Fruit fly (Drosophila melanogaster) whole organism, embryonic: ENCODE data around the gene CG9928.
A peak's percentile ranks its signal among the peaks of the same experiment; 100 is the strongest.

Source experiments
- BtbVII ChIP-seq: fragments of 200-800 bp; sonication (Bioruptor generic); optimal IDR thresholded peaks from 3 replicates; lab custom pipeline; 2017; ENCODE audit warnings: missing biosample characterization, mild to moderate bottlenecking, missing genetic modification characterization
- CG10462 ChIP-seq: fragments of 200-800 bp; sonication (Bioruptor generic); optimal IDR thresholded peaks from 2 replicates; lab custom pipeline; 2016; ENCODE audit warnings: missing biosample characterization, missing genetic modification characterization
- CG10565 ChIP-seq: fragments of 200-800 bp; sonication (Bioruptor generic); optimal IDR thresholded peaks from 3 replicates; lab custom pipeline; 2016; ENCODE audit warnings: missing biosample characterization, mild to moderate bottlenecking, missing genetic modification characterization
- CG11247 ChIP-seq: fragments of 200-800 bp; sonication (Bioruptor generic); IDR thresholded peaks from 2 replicates; pipeline ENCODE4 v1.3.6; 2022; ENCODE audit warnings: missing biosample characterization, missing genetic modification characterization
- CG11504 ChIP-seq: fragments of 200-800 bp; sonication (Bioruptor generic); optimal IDR thresholded peaks from 3 replicates; lab custom pipeline; 2019; ENCODE audit warnings: missing biosample characterization, mild to moderate bottlenecking, missing genetic modification characterization, moderate library complexity
- CG12744 ChIP-seq: fragments of 200-800 bp; sonication (Bioruptor generic); optimal IDR thresholded peaks from 2 replicates; lab custom pipeline; 2016; ENCODE audit warnings: missing biosample characterization, missing genetic modification characterization
- CG13424 ChIP-seq: fragments of 200-800 bp; sonication (Bioruptor generic); optimal IDR thresholded peaks from 2 replicates; lab custom pipeline; 2019; ENCODE audit warnings: missing biosample characterization, mild to moderate bottlenecking, missing genetic modification characterization, moderate library complexity
- CG13624 ChIP-seq: fragments of 200-800 bp; sonication (Bioruptor generic); optimal IDR thresholded peaks from 2 replicates; lab custom pipeline; 2016; ENCODE audit warnings: missing biosample characterization, missing genetic modification characterization
- CG1603 ChIP-seq: fragments of 200-800 bp; sonication (Bioruptor generic); optimal IDR thresholded peaks from 2 replicates; lab custom pipeline; 2019; ENCODE audit warnings: missing biosample characterization, mild to moderate bottlenecking, missing genetic modification characterization, moderate library complexity
- CG17361 ChIP-seq: fragments of 200-800 bp; sonication (Bioruptor generic); IDR thresholded peaks from 3 replicates; pipeline ENCODE4 v1.3.6; 2022; ENCODE audit warnings: missing biosample characterization, missing genetic modification characterization
- CG17568 ChIP-seq: fragments of 200-800 bp; sonication (Bioruptor generic); optimal IDR thresholded peaks from 2 replicates; lab custom pipeline; 2018; ENCODE audit warnings: missing biosample characterization, mild to moderate bottlenecking, missing genetic modification characterization, moderate library complexity
- CG18619 ChIP-seq: fragments of 200-800 bp; sonication (Bioruptor generic); optimal IDR thresholded peaks from 3 replicates; lab custom pipeline; 2017; ENCODE audit warnings: missing biosample characterization, mild to moderate bottlenecking, missing genetic modification characterization
- CG2678 ChIP-seq: fragments of 200-800 bp; sonication (Bioruptor generic); optimal IDR thresholded peaks from 3 replicates; lab custom pipeline; 2019; ENCODE audit warnings: missing biosample characterization, mild to moderate bottlenecking, missing genetic modification characterization, moderate library complexity
- CG2712 ChIP-seq: fragments of 200-800 bp; optimal IDR thresholded peaks from 3 replicates; lab custom pipeline; 2019; ENCODE audit warnings: missing biosample characterization, mild to moderate bottlenecking, missing genetic modification characterization, moderate library complexity
- CG31441 ChIP-seq: fragments of 200-800 bp; sonication (Bioruptor generic); IDR thresholded peaks from 2 replicates; pipeline ENCODE4 v1.3.6; 2022; ENCODE audit warnings: missing biosample characterization, missing genetic modification characterization
- CG33213 ChIP-seq: fragments of 200-800 bp; sonication (Bioruptor generic); optimal IDR thresholded peaks from 3 replicates; lab custom pipeline; 2016; ENCODE audit warnings: missing biosample characterization, missing genetic modification characterization
- CG3838 ChIP-seq: fragments of 200-800 bp; sonication (Bioruptor generic); optimal IDR thresholded peaks from 3 replicates; lab custom pipeline; 2016; ENCODE audit warnings: missing biosample characterization, missing genetic modification characterization
- CG4282 ChIP-seq: fragments of 200-800 bp; sonication (Bioruptor generic); optimal IDR thresholded peaks from 2 replicates; lab custom pipeline; 2016; ENCODE audit warnings: missing biosample characterization, missing genetic modification characterization
- CG4707 ChIP-seq: fragments of 200-800 bp; sonication (Bioruptor generic); optimal IDR thresholded peaks from 2 replicates; lab custom pipeline; 2018; ENCODE audit warnings: missing biosample characterization, mild to moderate bottlenecking, missing genetic modification characterization, moderate library complexity
- CG7357 ChIP-seq: fragments of 200-800 bp; sonication (Bioruptor generic); IDR thresholded peaks from 3 replicates; pipeline ENCODE4 v1.3.6; 2022; ENCODE audit warnings: missing biosample characterization, missing genetic modification characterization
- CG7839 ChIP-seq: fragments of 200-800 bp; sonication (Bioruptor generic); optimal IDR thresholded peaks from 3 replicates; lab custom pipeline; 2018; ENCODE audit warnings: missing biosample characterization, mild to moderate bottlenecking, missing genetic modification characterization, moderate library complexity
- CHES-1-like ChIP-seq: fragments of 200-800 bp; sonication (Bioruptor generic); optimal IDR thresholded peaks from 2 replicates; lab custom pipeline; 2016; ENCODE audit warnings: missing biosample characterization, missing genetic modification characterization
- Chrac-16 ChIP-seq: fragments of 200-800 bp; sonication (Bioruptor generic); optimal IDR thresholded peaks from 3 replicates; lab custom pipeline; 2016; ENCODE audit warnings: missing biosample characterization, missing genetic modification characterization
- Dfd ChIP-seq, 2 experiments: fragments of >200 bp; optimal IDR thresholded peaks; 2 replicates each; lab custom pipeline; 2017; ENCODE audit warnings: missing biosample characterization in 2 of 2, missing genetic modification characterization in 2 of 2
- Drgx ChIP-seq: fragments of 200-800 bp; sonication (Bioruptor generic); IDR thresholded peaks from 2 replicates; pipeline ENCODE4 v1.3.6; 2022; ENCODE audit warnings: missing biosample characterization, missing genetic modification characterization
- Fer1 ChIP-seq: fragments of 200-800 bp; sonication (Bioruptor generic); optimal IDR thresholded peaks from 2 replicates; lab custom pipeline; 2017; ENCODE audit warnings: missing biosample characterization, mild to moderate bottlenecking, missing genetic modification characterization
- Gug ChIP-seq: fragments of 200-800 bp; sonication (Bioruptor generic); IDR thresholded peaks from 4 replicates; pipeline ENCODE4 v1.3.6; 2022; ENCODE audit warnings: missing biosample characterization, missing genetic modification characterization
- HLH54F ChIP-seq: fragments of 200-800 bp; sonication (Bioruptor generic); optimal IDR thresholded peaks from 3 replicates; lab custom pipeline; 2016; ENCODE audit warnings: missing biosample characterization, missing genetic modification characterization
- Hr39 ChIP-seq: fragments of >200 bp; optimal IDR thresholded peaks from 2 replicates; lab custom pipeline; 2017
- Hr51 ChIP-seq, 2 experiments: fragments of 200-800 bp; sonication (Bioruptor generic); optimal IDR thresholded peaks; 2 replicates in 1 of 2; 3 replicates in 1 of 2; lab custom pipeline; 2016 to 2018; ENCODE audit warnings: missing biosample characterization in 2 of 2, missing genetic modification characterization in 2 of 2, mild to moderate bottlenecking in 1 of 2, moderate library complexity in 1 of 2
- Kr ChIP-seq: fragments of 200-800 bp; sonication (Bioruptor generic); optimal IDR thresholded peaks from 2 replicates; lab custom pipeline; 2017; ENCODE audit warnings: missing biosample characterization, mild to moderate bottlenecking, missing genetic modification characterization
- Lpt ChIP-seq: fragments of >200 bp; optimal IDR thresholded peaks from 2 replicates; lab custom pipeline; 2018; ENCODE audit warnings: missing biosample characterization, missing genetic modification characterization
- Meics ChIP-seq: fragments of 200-800 bp; sonication (Bioruptor generic); optimal IDR thresholded peaks from 2 replicates; lab custom pipeline; 2017; ENCODE audit warnings: missing biosample characterization, mild to moderate bottlenecking, missing genetic modification characterization
- Myb ChIP-seq: fragments of 200-800 bp; sonication (Bioruptor generic); optimal IDR thresholded peaks from 2 replicates; lab custom pipeline; 2016; ENCODE audit warnings: missing biosample characterization, missing genetic modification characterization
- Oli ChIP-seq: fragments of 200-800 bp; sonication (Bioruptor generic); optimal IDR thresholded peaks from 2 replicates; lab custom pipeline; 2018; ENCODE audit warnings: missing biosample characterization, mild to moderate bottlenecking, missing genetic modification characterization, moderate library complexity
- PHDP ChIP-seq: fragments of 200-800 bp; sonication (Bioruptor generic); optimal IDR thresholded peaks from 3 replicates; lab custom pipeline; 2018; ENCODE audit warnings: missing biosample characterization, mild to moderate bottlenecking, missing genetic modification characterization, moderate library complexity
- ase ChIP-seq: fragments of 200-800 bp; sonication (Bioruptor generic); IDR thresholded peaks from 3 replicates; pipeline ENCODE4 v1.3.6; 2022; ENCODE audit warnings: missing biosample characterization, missing genetic modification characterization
- bigmax ChIP-seq: fragments of 200-800 bp; sonication (Bioruptor generic); optimal IDR thresholded peaks from 2 replicates; lab custom pipeline; 2018; ENCODE audit warnings: missing biosample characterization, mild to moderate bottlenecking, missing genetic modification characterization
- bowl ChIP-seq: fragments of 200-800 bp; sonication (Bioruptor generic); IDR thresholded peaks from 2 replicates; pipeline ENCODE4 v1.3.6; 2022; ENCODE audit warnings: missing biosample characterization, missing genetic modification characterization
- disco-r ChIP-seq: fragments of 200-800 bp; sonication (Bioruptor generic); optimal IDR thresholded peaks from 2 replicates; lab custom pipeline; 2016; ENCODE audit warnings: missing biosample characterization, missing genetic modification characterization
- dmrt99B ChIP-seq: fragments of 200-800 bp; sonication (Bioruptor generic); optimal IDR thresholded peaks from 2 replicates; lab custom pipeline; 2018; ENCODE audit warnings: missing biosample characterization, mild to moderate bottlenecking, missing genetic modification characterization, moderate library complexity
- fd64A ChIP-seq: fragments of 200-800 bp; sonication (Bioruptor generic); optimal IDR thresholded peaks from 3 replicates; lab custom pipeline; 2018; ENCODE audit warnings: missing biosample characterization, mild to moderate bottlenecking, missing genetic modification characterization
- fd96Cb ChIP-seq: fragments of 200-800 bp; sonication (Bioruptor generic); optimal IDR thresholded peaks from 2 replicates; lab custom pipeline; 2018; ENCODE audit warnings: missing biosample characterization, mild to moderate bottlenecking, missing genetic modification characterization, moderate library complexity
- grau ChIP-seq: fragments of 200-800 bp; optimal IDR thresholded peaks from 3 replicates; lab custom pipeline; 2019; ENCODE audit warnings: missing biosample characterization, mild to moderate bottlenecking, missing genetic modification characterization, moderate library complexity
- gsb ChIP-seq: fragments of 200-800 bp; sonication (Bioruptor generic); IDR thresholded peaks from 2 replicates; pipeline ENCODE4 v1.3.6; 2022; ENCODE audit warnings: missing biosample characterization, missing genetic modification characterization
- ham ChIP-seq: fragments of 200-800 bp; sonication (Bioruptor generic); IDR thresholded peaks from 2 replicates; pipeline ENCODE4 v1.3.6; 2022; ENCODE audit warnings: missing biosample characterization, missing genetic modification characterization
- ind ChIP-seq: fragments of 200-800 bp; sonication (Bioruptor generic); optimal IDR thresholded peaks from 3 replicates; lab custom pipeline; 2016; ENCODE audit warnings: missing biosample characterization, missing genetic modification characterization
- kah ChIP-seq: fragments of 200-800 bp; sonication (Bioruptor generic); optimal IDR thresholded peaks from 2 replicates; lab custom pipeline; 2018; ENCODE audit warnings: missing biosample characterization, mild to moderate bottlenecking, missing genetic modification characterization
- pum ChIP-seq: fragments of 200-800 bp; sonication (Bioruptor generic); optimal IDR thresholded peaks from 2 replicates; lab custom pipeline; 2016; ENCODE audit warnings: missing biosample characterization, missing genetic modification characterization
- row ChIP-seq: fragments of 200-800 bp; sonication (Bioruptor generic); IDR thresholded peaks from 3 replicates; pipeline ENCODE4 v1.3.6; 2022; ENCODE audit warnings: missing biosample characterization, missing genetic modification characterization
- slp2 ChIP-seq: fragments of 200-800 bp; sonication (Bioruptor generic); optimal IDR thresholded peaks from 2 replicates; lab custom pipeline; 2016; ENCODE audit warnings: missing biosample characterization, missing genetic modification characterization
- unc-4 ChIP-seq: fragments of 200-800 bp; sonication (Bioruptor generic); IDR thresholded peaks from 2 replicates; pipeline ENCODE4 v1.3.6; 2022; ENCODE audit warnings: missing biosample characterization, missing genetic modification characterization; ENCODE audit not compliant: partially characterized antibody

The CG9928 gene

DNA sequence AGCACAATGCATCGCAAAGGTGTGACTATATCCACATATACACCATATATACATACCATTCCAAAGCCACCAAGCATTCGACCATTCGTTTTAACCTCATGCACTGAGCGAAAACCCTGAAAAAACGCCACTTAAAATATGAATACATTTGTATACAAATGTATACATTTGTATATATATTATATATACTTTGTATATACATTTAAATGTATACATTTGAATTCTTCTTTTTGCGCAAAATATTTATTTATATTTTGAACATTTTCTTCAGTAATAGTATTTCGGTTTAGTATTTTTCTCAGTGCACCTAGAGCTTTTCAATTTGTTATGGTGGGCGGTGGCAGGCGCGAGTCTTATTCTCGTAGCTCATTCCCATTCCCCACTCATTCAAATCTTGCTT lies 13.6 kb upstream of the CG9928 start (continued):
- TF ChIP-seq CHES-1-like = no peak
- TF ChIP-seq bowl = no peak
- peak; percentile 33; the same call in 1 of the 2 replicates for TF ChIP-seq CG31441
- TF ChIP-seq CG2678 (tag; lab: Kevin White, UChicago) = peak; percentile 52
- TF ChIP-seq Drgx (GFP tag; lab: Robert Waterston, UW) = peak; percentile 49; the same call in 1 of the 2 replicates
- TF ChIP-seq dmrt99B (tag; lab: Kevin White, UChicago) = peak; percentile 33
- TF ChIP-seq CG3838 = no peak
- peak; percentile 24 for TF ChIP-seq Meics (GFP tag; lab: Kevin White, UChicago)
- TF ChIP-seq Hr51 (GFP tag; optimal IDR thresholded peaks at IDR 0.05; lab: Kevin White, UChicago) = peak in 1 of 2 experiments; percentile 41
- TF ChIP-seq disco-r (GFP tag; lab: Kevin White, UChicago) = no peak
- peak; percentile 44; the same call in 1 of the 3 replicates for TF ChIP-seq row (GFP tag; lab: Robert Waterston, UW)
- TF ChIP-seq Myb (GFP tag; lab: Kevin White, UChicago) = no peak
- no peak for TF ChIP-seq CG17568 (GFP tag; lab: Kevin White, UChicago)
- TF ChIP-seq grau (tag; lab: Kevin White, UChicago) = peak; percentile 33
- no peak for TF ChIP-seq CG13624 (GFP tag; lab: Kevin White, UChicago)
- TF ChIP-seq CG7839 (tag; lab: Kevin White, UChicago) = peak; percentile 46
- no peak for TF ChIP-seq Hr39 (lab: Kevin White, UChicago)
- no peak for TF ChIP-seq CG10462 (GFP tag; lab: Kevin White, UChicago)
- no peak for TF ChIP-seq ind
- no peak for TF ChIP-seq BtbVII (GFP tag; lab: Kevin White, UChicago)
- no peak for TF ChIP-seq Chrac-16 (GFP tag; lab: Kevin White, UChicago)
- TF ChIP-seq Lpt (GFP tag; lab: Kevin White, UChicago) = no peak
- no peak for TF ChIP-seq CG12744 (GFP tag; lab: Kevin White, UChicago)
- TF ChIP-seq CG4707 (GFP tag; lab: Kevin White, UChicago) = no peak
- TF ChIP-seq kah (GFP tag; lab: Kevin White, UChicago) = no peak
- TF ChIP-seq Dfd (GFP tag; optimal IDR thresholded peaks at IDR 0.05; lab: Kevin White, UChicago) = no peak
- peak; percentile 28 for TF ChIP-seq Oli (tag; lab: Kevin White, UChicago)
- peak; percentile 46 for TF ChIP-seq PHDP (tag; lab: Kevin White, UChicago)
- TF ChIP-seq CG10565 (GFP tag; lab: Kevin White, UChicago) = no peak
- no peak for TF ChIP-seq fd64A (GFP tag; lab: Kevin White, UChicago)
- TF ChIP-seq CG4282 (GFP tag; lab: Kevin White, UChicago) = no peak
- TF ChIP-seq HLH54F (GFP tag; lab: Kevin White, UChicago) = no peak
- TF ChIP-seq CG2712 = peak; percentile 41
- TF ChIP-seq ham (GFP tag; lab: Robert Waterston, UW) = no peak
- no peak for TF ChIP-seq CG11247
- TF ChIP-seq CG7357 (GFP tag; lab: Robert Waterston, UW) = no peak
- no peak for TF ChIP-seq gsb (GFP tag; lab: Robert Waterston, UW)
- TF ChIP-seq unc-4 = no peak
- no peak for TF ChIP-seq Gug (GFP tag; lab: Robert Waterston, UW)
- no peak for TF ChIP-seq pum (GFP tag; lab: Kevin White, UChicago)
- peak; percentile 40 for TF ChIP-seq CG13424
- no peak for TF ChIP-seq slp2
- no peak for TF ChIP-seq CG33213
- TF ChIP-seq Kr (GFP tag; lab: Kevin White, UChicago) = no peak
- TF ChIP-seq CG11504 = peak; percentile 61
- no peak for TF ChIP-seq CG1603
- no peak for TF ChIP-seq ase (GFP tag; lab: Robert Waterston, UW)
- TF ChIP-seq bigmax (GFP tag; lab: Kevin White, UChicago) = no peak
- peak; percentile 62 for TF ChIP-seq Fer1 (GFP tag; lab: Kevin White, UChicago)
- TF ChIP-seq CG17361 (GFP tag; lab: Robert Waterston, UW) = 0 out of 3 replicates have a peak, but pooled peaks have one; percentile 37
- TF ChIP-seq fd96Cb (tag; lab: Kevin White, UChicago) = peak; percentile 3
- TF ChIP-seq CG18619 (GFP tag; lab: Kevin White, UChicago) = no peak
